Worm (Caenorhabditis elegans) whole organism, midembryonic: Measurements from ENCODE around the gene M195.2.

Experiments
- flt-1 ChIP-seq: fragments of 200-800 bp; sonication (Bioruptor generic); IDR thresholded peaks from 2 replicates; pipeline ENCODE4 v1.3.6; 2022; ENCODE audit warnings: missing genetic modification characterization, missing compliant biosample characterization
- med-1 ChIP-seq: sonication (generic microtip); optimal IDR thresholded peaks from 2 replicates; lab custom pipeline; 2017; ENCODE audit warnings: missing genetic modification characterization, mild to moderate bottlenecking, missing compliant biosample characterization, antibody characterized with exemption, missing genetic modification reagents; ENCODE audit not compliant: insufficient read depth
- tab-1 ChIP-seq: fragments of 200-800 bp; sonication (Bioruptor generic); IDR thresholded peaks from 2 replicates; pipeline ENCODE4 v1.3.6; 2022; ENCODE audit warnings: missing genetic modification characterization, missing compliant biosample characterization

Gene M195.2

ce11 chrII:8412061-8412721 lies 51.6 kb downstream of the M195.2 start, which contains the start of gene efl-3:
Gene efl-3, plus strand, starts transcription at chrII:8412671.
- TF ChIP-seq tab-1 (GFP tag; lab: Robert Waterston, UW) = no peak
- TF ChIP-seq med-1 = no peak
- no peak for TF ChIP-seq flt-1 (GFP tag; lab: Robert Waterston, UW)
